Worm (Caenorhabditis elegans) whole organism, young adult: Measurements from ENCODE around the gene ZK354.3.
"Not testable (repeated sequence)": the region's sequence is repeated elsewhere in the genome, so short reads cannot be mapped to it uniquely, and the experiment has no call there.

Source experiments
- B0035.1 ChIP-seq: sonication (generic microtip); optimal IDR thresholded peaks from 2 replicates; lab custom pipeline; 2016; ENCODE audit warnings: missing genetic modification characterization, mild to moderate bottlenecking, missing compliant biosample characterization, missing genotype, missing genetic modification reagents
- C06A6.2 ChIP-seq: fragments of 200-800 bp; sonication (Bioruptor generic); conservative IDR thresholded peaks from 2 replicates; pipeline ENCODE4 v1.3.6; 2022; ENCODE audit warnings: missing genetic modification characterization, missing compliant biosample characterization
- F33H1.4 ChIP-seq: fragments of 200-800 bp; sonication (Bioruptor generic); IDR thresholded peaks from 2 replicates; pipeline ENCODE4 v1.3.6; 2022; ENCODE audit warnings: missing genetic modification reagents, missing genetic modification characterization, missing compliant biosample characterization
- F37B4.10 ChIP-seq: fragments of 200-800 bp; sonication (Bioruptor generic); IDR thresholded peaks from 2 replicates; pipeline ENCODE4 v1.3.6; 2022; ENCODE audit warnings: missing genetic modification characterization, missing compliant biosample characterization
- F52B5.7 ChIP-seq: sonication (generic microtip); optimal IDR thresholded peaks from 2 replicates; lab custom pipeline; 2016; ENCODE audit warnings: mild to moderate bottlenecking, missing genetic modification characterization, missing compliant biosample characterization
- F57C9.4 ChIP-seq: sonication (generic microtip); optimal IDR thresholded peaks from 2 replicates; lab custom pipeline; 2017; ENCODE audit warnings: mild to moderate bottlenecking, missing genetic modification characterization, missing compliant biosample characterization
- Y53F4B.3 ChIP-seq: fragments of 200-800 bp; sonication (Bioruptor generic); IDR thresholded peaks from 2 replicates; pipeline ENCODE4 v1.3.6; 2022; ENCODE audit warnings: missing genetic modification reagents, missing genetic modification characterization, missing compliant biosample characterization
- Y95B8A.8 ChIP-seq: fragments of 200-800 bp; sonication (Bioruptor generic); IDR thresholded peaks from 2 replicates; pipeline ENCODE4 v1.3.6; 2022; ENCODE audit warnings: missing genetic modification reagents, missing genetic modification characterization, missing compliant biosample characterization
- aptf-2 ChIP-seq: fragments of 200-800 bp; sonication (Bioruptor generic); conservative IDR thresholded peaks from 2 replicates; pipeline ENCODE4 v1.3.6; 2022; ENCODE audit warnings: missing genetic modification reagents, missing genetic modification characterization, missing compliant biosample characterization
- bed-1 ChIP-seq: fragments of 200-800 bp; sonication (Bioruptor generic); IDR thresholded peaks from 2 replicates; pipeline ENCODE4 v1.3.6; 2022; ENCODE audit warnings: missing genetic modification reagents, missing genetic modification characterization, missing compliant biosample characterization
- dpff-1 ChIP-seq: sonication (generic microtip); optimal IDR thresholded peaks from 2 replicates; lab custom pipeline; 2017; ENCODE audit warnings: mild to moderate bottlenecking, missing genetic modification characterization, missing compliant biosample characterization
- dpl-1 ChIP-seq: fragments of 150-350 bp; optimal IDR thresholded peaks from 2 replicates; lab custom pipeline; 2014; ENCODE audit warnings: missing biosample characterization, missing genetic modification reagents, missing genetic modification characterization
- egrh-3 ChIP-seq: fragments of 200-800 bp; sonication (Bioruptor generic); IDR thresholded peaks from 2 replicates; pipeline ENCODE4 v1.3.6; 2022; ENCODE audit warnings: missing genetic modification reagents, missing genetic modification characterization, missing compliant biosample characterization
- hlh-26 ChIP-seq: fragments of 200-800 bp; sonication (Bioruptor generic); conservative IDR thresholded peaks from 2 replicates; pipeline ENCODE4 v1.3.6; 2022; ENCODE audit warnings: missing genetic modification reagents, missing genetic modification characterization, missing compliant biosample characterization
- hrde-1 ChIP-seq: sonication (generic microtip); optimal IDR thresholded peaks from 2 replicates; lab custom pipeline; 2016; ENCODE audit warnings: missing genetic modification characterization, mild to moderate bottlenecking, missing compliant biosample characterization, moderate library complexity, missing genotype, missing genetic modification reagents, borderline replicate concordance
- let-607 ChIP-seq, 2 experiments: fragments of 200-800 bp in 1 of 2; sonication (Bioruptor generic) in 1 of 2; sonication (generic microtip) in 1 of 2; optimal IDR thresholded peaks; 2 replicates each; lab custom pipeline; 2016 to 2018; ENCODE audit warnings: mild to moderate bottlenecking in 2 of 2, missing compliant biosample characterization in 2 of 2, missing genetic modification characterization in 2 of 2, moderate library complexity in 2 of 2, missing genotype in 1 of 2
- mes-4 ChIP-seq: sonication (generic microtip); optimal IDR thresholded peaks from 2 replicates; lab custom pipeline; 2016; ENCODE audit warnings: missing genotype, missing genetic modification characterization, missing compliant biosample characterization
- mxl-1 ChIP-seq: sonication (generic microtip); optimal IDR thresholded peaks from 2 replicates; lab custom pipeline; 2016; ENCODE audit warnings: missing genetic modification characterization, missing compliant biosample characterization
- nfya-1 ChIP-seq: sonication (generic microtip); optimal IDR thresholded peaks from 2 replicates; lab custom pipeline; 2017; ENCODE audit warnings: antibody characterized with exemption, missing compliant biosample characterization, missing genetic modification characterization, borderline replicate concordance; ENCODE audit not compliant: insufficient read depth
- nhr-120 ChIP-seq: fragments of 200-800 bp; sonication (Bioruptor generic); IDR thresholded peaks from 2 replicates; pipeline ENCODE4 v1.3.6; 2022; ENCODE audit warnings: missing genetic modification characterization, missing compliant biosample characterization
- rec-8 ChIP-seq, 2 experiments: sonication (generic microtip); optimal IDR thresholded peaks; 2 replicates each; lab custom pipeline; 2016; ENCODE audit warnings: mild to moderate bottlenecking in 2 of 2, missing genetic modification characterization in 2 of 2, missing genetic modification reagents in 2 of 2, missing genotype in 2 of 2, missing biosample characterization in 1 of 2, missing compliant biosample characterization in 1 of 2, moderate library complexity in 1 of 2
- snpc-1.1 ChIP-seq: sonication (generic microtip); optimal IDR thresholded peaks from 2 replicates; lab custom pipeline; 2017; ENCODE audit warnings: missing genetic modification characterization, mild to moderate bottlenecking, missing compliant biosample characterization, antibody characterized with exemption, moderate library complexity, missing genotype, missing genetic modification reagents; ENCODE audit not compliant: insufficient read depth
- snpc-3.4 ChIP-seq: sonication (generic microtip); optimal IDR thresholded peaks from 2 replicates; lab custom pipeline; 2017; ENCODE audit warnings: missing genetic modification characterization, mild to moderate bottlenecking, missing compliant biosample characterization, antibody characterized with exemption, moderate library complexity, missing genotype, missing genetic modification reagents
- snpc-4 ChIP-seq, 5 experiments: fragments of 150-350 bp in 1 of 5; sonication (generic microtip) in 4 of 5; optimal IDR thresholded peaks; 2 replicates each; lab custom pipeline; 2014 to 2018; ENCODE audit warnings: missing genetic modification characterization in 5 of 5, missing biosample characterization in 3 of 5, antibody characterized with exemption in 2 of 5, mild to moderate bottlenecking in 2 of 5, missing compliant biosample characterization in 2 of 5, missing genotype in 2 of 5, moderate library complexity in 2 of 5, missing genetic modification reagents in 1 of 5
- tbx-9 ChIP-seq: sonication (generic microtip); optimal IDR thresholded peaks from 2 replicates; lab custom pipeline; 2016; ENCODE audit warnings: borderline replicate concordance, missing genetic modification characterization, inconsistent platforms, missing compliant biosample characterization
- ztf-25 ChIP-seq: fragments of 200-800 bp; sonication (Bioruptor generic); IDR thresholded peaks from 2 replicates; pipeline ENCODE4 v1.3.6; 2022; ENCODE audit warnings: missing genetic modification reagents, missing genetic modification characterization, missing compliant biosample characterization
- ztf-26 ChIP-seq: sonication (generic microtip); optimal IDR thresholded peaks from 2 replicates; lab custom pipeline; 2017; ENCODE audit warnings: missing genetic modification characterization, missing compliant biosample characterization
- ztf-28 ChIP-seq: fragments of 200-800 bp; sonication (Bioruptor generic); IDR thresholded peaks from 2 replicates; pipeline ENCODE4 v1.3.6; 2022; ENCODE audit warnings: missing genetic modification reagents, missing genetic modification characterization, missing compliant biosample characterization

The ZK354.3 gene

ce11 chrIV:5299138-5299537 lies 10.7 kb upstream of the ZK354.3 start:
- peak; percentile 58; the same call in 1 of the 2 replicates for TF ChIP-seq Y53F4B.3
- TF ChIP-seq egrh-3 (GFP tag; lab: Robert Waterston, UW), result peak; percentile 70

- TF ChIP-seq ztf-28 (GFP tag; lab: Robert Waterston, UW), result no peak
- no peak for TF ChIP-seq nfya-1 (tag; lab: Kevin White, UChicago)
- TF ChIP-seq F37B4.10, result no peak
- TF ChIP-seq F33H1.4 (GFP tag; lab: Robert Waterston, UW), result no peak
- no peak for TF ChIP-seq F57C9.4 (tag; lab: Kevin White, UChicago)
- TF ChIP-seq Y95B8A.8, result no peak
- TF ChIP-seq snpc-1.1 (tag; lab: Kevin White, UChicago), result no peak
- no peak for TF ChIP-seq aptf-2 (GFP tag; lab: Robert Waterston, UW)
- TF ChIP-seq ztf-26, result no peak
- TF ChIP-seq dpl-1 (GFP tag; lab: Kevin White, UChicago), result no peak
- no peak for TF ChIP-seq let-607 (tag; optimal IDR thresholded peaks at IDR 0.05; lab: Kevin White, UChicago)
- no peak for TF ChIP-seq B0035.1 (tag; lab: Kevin White, UChicago)
- TF ChIP-seq ztf-25, result no peak
- TF ChIP-seq dpff-1 (tag; lab: Kevin White, UChicago), result no peak
- no peak for TF ChIP-seq hrde-1 (tag; lab: Kevin White, UChicago)
- TF ChIP-seq hlh-26 (GFP tag; lab: Robert Waterston, UW), result no peak
- no peak for TF ChIP-seq C06A6.2 (GFP tag; lab: Robert Waterston, UW)
- TF ChIP-seq mxl-1 (tag; lab: Kevin White, UChicago), result no peak
Observed at ce11 chrIV:5303030-5303429, 6.8 kb upstream of the ZK354.3 start, which contains the start of gene ZK354.7. ZK354.7 (minus strand) TSS chrIV:5303130.

- TF ChIP-seq snpc-3.4 (tag; lab: Kevin White, UChicago), result no peak
- TF ChIP-seq, all 124 proteins: peak for 0
Observed at ce11 chrIV:5306040-5306439, 3.8 kb upstream of the ZK354.3 start, which contains the start of gene ZK354.8. ZK354.8 (minus strand) TSS chrIV:5306140.

- TF ChIP-seq nhr-120 (GFP tag; lab: Robert Waterston, UW); rec-8 (tag; optimal IDR thresholded peaks at IDR 0.05; lab: Kevin White, UChicago); mes-4 (tag; lab: Kevin White, UChicago): not testable (repeated sequence)
Observed at ce11 chrIV:5308046-5308643, 1.7 kb upstream of the ZK354.3 start, which contains the start of the genes ZK354.9 and msp-58. ZK354.9 (minus strand) TSS chrIV:5308146. msp-58 (plus strand) TSS chrIV:5308593.

ce11 chrIV:5309137-5309536 lies 705 bp upstream of the ZK354.3 start:
- TF ChIP-seq snpc-4 (GFP tag; optimal IDR thresholded peaks at IDR 0.05; lab: Kevin White, UChicago) (peak; percentile 70), snpc-4 (tag; optimal IDR thresholded peaks at IDR 0.05; lab: Kevin White, UChicago) (peak; percentile 49 to 96 (median 83)), snpc-1.1 (tag; lab: Kevin White, UChicago) (peak; percentile 60)

ce11 chrIV:5313011-5313410 lies 3.2 kb downstream of the ZK354.3 start, which contains the start of the genes msp-59 and ZK354.2:
msp-59 (minus strand) TSS chrIV:5313111.
ZK354.2 (plus strand) TSS chrIV:5313405.
- not testable (repeated sequence) for TF ChIP-seq F52B5.7 (tag; lab: Kevin White, UChicago); bed-1 (GFP tag; lab: Robert Waterston, UW); tbx-9 (tag; lab: Kevin White, UChicago)
